Fruit fly (Drosophila melanogaster) whole organism, prepupa: ENCODE results near the gene PH4alphaPV.

ENCODE experiments used
- CG11294 ChIP-seq: fragments of 200-800 bp; sonication (Bioruptor generic); IDR thresholded peaks from 2 replicates; pipeline ENCODE4 v1.3.6; 2022; ENCODE audit warnings: missing biosample characterization, missing genetic modification characterization
- CG15336 ChIP-seq: fragments of 200-800 bp; sonication (Bioruptor generic); IDR thresholded peaks from 2 replicates; pipeline ENCODE4 v1.3.6; 2022; ENCODE audit warnings: missing biosample characterization, missing genetic modification characterization
- CG16779 ChIP-seq: fragments of 200-800 bp; sonication (Bioruptor generic); optimal IDR thresholded peaks from 3 replicates; lab custom pipeline; 2017; ENCODE audit warnings: missing biosample characterization, mild to moderate bottlenecking, missing genetic modification characterization
- CG8319 ChIP-seq: fragments of 200-800 bp; sonication (Bioruptor generic); optimal IDR thresholded peaks from 3 replicates; lab custom pipeline; 2016; ENCODE audit warnings: missing biosample characterization, missing genetic modification characterization
- Hr38 ChIP-seq: sonication (Bioruptor generic); optimal IDR thresholded peaks from 2 replicates; lab custom pipeline; 2016; ENCODE audit warnings: missing biosample characterization, missing genetic modification characterization
- esn ChIP-seq: fragments of 200-800 bp; sonication (Bioruptor generic); optimal IDR thresholded peaks from 2 replicates; lab custom pipeline; 2016; ENCODE audit warnings: missing biosample characterization, mild to moderate bottlenecking, missing genetic modification characterization, moderate library complexity
- fd59A ChIP-seq: fragments of 200-800 bp; sonication (Bioruptor generic); optimal IDR thresholded peaks from 2 replicates; lab custom pipeline; 2017; ENCODE audit warnings: missing biosample characterization, mild to moderate bottlenecking, missing genetic modification characterization, missing genetic modification reagents
- fkh ChIP-seq: fragments of 200-800 bp; sonication (Bioruptor generic); optimal IDR thresholded peaks from 3 replicates; lab custom pipeline; 2017; ENCODE audit warnings: missing biosample characterization, mild to moderate bottlenecking, missing genetic modification characterization, moderate library complexity
- net ChIP-seq: fragments of 200-800 bp; sonication (Bioruptor generic); optimal IDR thresholded peaks from 3 replicates; lab custom pipeline; 2016; ENCODE audit warnings: missing biosample characterization, missing genetic modification characterization
- spab ChIP-seq: fragments of 200-800 bp; sonication (Bioruptor generic); optimal IDR thresholded peaks from 2 replicates; lab custom pipeline; 2017; ENCODE audit warnings: missing biosample characterization, mild to moderate bottlenecking, missing genetic modification characterization, missing genetic modification reagents
- vri ChIP-seq: fragments of 200-800 bp; sonication (Bioruptor generic); optimal IDR thresholded peaks from 3 replicates; lab custom pipeline; 2016; ENCODE audit warnings: missing biosample characterization, mild to moderate bottlenecking, missing genetic modification characterization

dm6 chr3R:30690251-30690650, 41.9 kb upstream of the PH4alphaPV start, which contains the start of gene Spn100A:
- TF ChIP-seq spab (GFP tag; lab: Kevin White, UChicago) (no peak), Hr38 (no peak), esn (no peak), CG8319 (GFP tag; lab: Kevin White, UChicago) (no peak), vri (GFP tag; lab: Kevin White, UChicago) (no peak), CG16779 (tag; lab: Kevin White, UChicago) (no peak), CG11294 (GFP tag; lab: Robert Waterston, UW) (no peak), CG15336 (GFP tag; lab: Robert Waterston, UW) (no peak), net (GFP tag; lab: Kevin White, UChicago) (no peak), fd59A (GFP tag; lab: Kevin White, UChicago) (no peak), fkh (peak; percentile 34)
